Fruit fly (Drosophila melanogaster) whole organism, wandering third instar larva: Measurements from ENCODE around the gene Pi3K68D.
A peak's percentile ranks its signal among the peaks of the same experiment; 100 is the strongest.

Experiments
- Abd-B ChIP-seq: fragments of >200 bp; optimal IDR thresholded peaks from 2 replicates; lab custom pipeline; 2017; ENCODE audit warnings: missing biosample characterization, missing genetic modification characterization
- CG32264 ChIP-seq: fragments of 200-800 bp; sonication (Bioruptor generic); optimal IDR thresholded peaks from 2 replicates; lab custom pipeline; 2016; ENCODE audit warnings: missing biosample characterization, missing genetic modification characterization
- CG9705 ChIP-seq: fragments of 200-800 bp; sonication (Bioruptor generic); optimal IDR thresholded peaks from 2 replicates; lab custom pipeline; 2018; ENCODE audit warnings: missing biosample characterization, mild to moderate bottlenecking, missing genetic modification characterization
- CrebA ChIP-seq: fragments of 200-800 bp; sonication (Bioruptor generic); optimal IDR thresholded peaks from 2 replicates; lab custom pipeline; 2016; ENCODE audit warnings: missing biosample characterization, mild to moderate bottlenecking, missing genetic modification characterization, borderline replicate concordance
- Dif ChIP-seq: fragments of 200-275, 200-300 bp; sonication (Bioruptor generic); optimal IDR thresholded peaks from 2 replicates; lab custom pipeline; 2018; ENCODE audit warnings: missing biosample characterization, missing genetic modification characterization; ENCODE audit not compliant: partially characterized antibody
- HLH106 ChIP-seq: fragments of 200-800 bp; optimal IDR thresholded peaks from 3 replicates; lab custom pipeline; 2019; ENCODE audit warnings: missing biosample characterization, mild to moderate bottlenecking, missing genetic modification characterization, moderate library complexity
- Hnf4 ChIP-seq: fragments of 200-800 bp; sonication (Bioruptor generic); optimal IDR thresholded peaks from 2 replicates; lab custom pipeline; 2016; ENCODE audit warnings: missing biosample characterization, mild to moderate bottlenecking, missing genetic modification characterization
- Hr83 ChIP-seq: fragments of 200-300 bp; sonication (Bioruptor generic); optimal IDR thresholded peaks from 2 replicates; lab custom pipeline; 2016; ENCODE audit warnings: missing biosample characterization, mild to moderate bottlenecking, missing genetic modification characterization, moderate library complexity; ENCODE audit not compliant: poor library complexity, severe bottlenecking
- Jra ChIP-seq: sonication (Bioruptor generic); optimal IDR thresholded peaks from 2 replicates; lab custom pipeline; 2016; ENCODE audit warnings: missing biosample characterization, missing genetic modification characterization
- Mio ChIP-seq: sonication (Bioruptor generic); optimal IDR thresholded peaks from 2 replicates; lab custom pipeline; 2016; ENCODE audit warnings: missing biosample characterization, missing genetic modification characterization
- Myc ChIP-seq: fragments of >200 bp; optimal IDR thresholded peaks from 2 replicates; lab custom pipeline; 2017
- OdsH ChIP-seq: fragments of 200-800 bp; sonication (Bioruptor generic); optimal IDR thresholded peaks from 2 replicates; lab custom pipeline; 2016; ENCODE audit warnings: missing biosample characterization, mild to moderate bottlenecking, missing genetic modification characterization
- Rel ChIP-seq, 2 experiments: fragments of 200-800 bp; sonication (Bioruptor generic) in 1 of 2; optimal IDR thresholded peaks; 2 replicates in 1 of 2; 3 replicates in 1 of 2; lab custom pipeline; 2016 to 2019; ENCODE audit warnings: mild to moderate bottlenecking in 2 of 2, missing biosample characterization in 2 of 2, missing genetic modification characterization in 2 of 2, moderate library complexity in 1 of 2
- Sp1 ChIP-seq: fragments of 200-800 bp; sonication (Bioruptor generic); optimal IDR thresholded peaks from 3 replicates; lab custom pipeline; 2019; ENCODE audit warnings: missing biosample characterization, mild to moderate bottlenecking, missing genetic modification characterization, moderate library complexity
- Vsx2 ChIP-seq: fragments of 200-300, 225-300 bp; sonication (Bioruptor generic); optimal IDR thresholded peaks from 2 replicates; lab custom pipeline; 2018; ENCODE audit warnings: missing biosample characterization, missing genetic modification characterization; ENCODE audit not compliant: partially characterized antibody
- br ChIP-seq: fragments of 200-800 bp; sonication (Bioruptor generic); optimal IDR thresholded peaks from 2 replicates; lab custom pipeline; 2016; ENCODE audit warnings: missing biosample characterization, missing genetic modification characterization
- brk ChIP-seq: fragments of 200-800 bp; sonication (Bioruptor generic); optimal IDR thresholded peaks from 2 replicates; lab custom pipeline; 2016; ENCODE audit warnings: missing biosample characterization, mild to moderate bottlenecking, missing genetic modification characterization
- dl ChIP-seq, 2 experiments: fragments of 175-275, 200-275 bp in 1 of 2; fragments of 200-275 bp in 1 of 2; sonication (Bioruptor generic); optimal IDR thresholded peaks; lab custom pipeline; 2018; ENCODE audit warnings: mild to moderate bottlenecking in 2 of 2, missing biosample characterization in 2 of 2, missing genetic modification characterization in 2 of 2, moderate library complexity in 2 of 2; ENCODE audit not compliant: partially characterized antibody in 2 of 2, insufficient read depth in 1 of 2
- ey ChIP-seq: fragments of 200-800 bp; sonication (Bioruptor generic); optimal IDR thresholded peaks from 2 replicates; lab custom pipeline; 2016; ENCODE audit warnings: missing biosample characterization, missing genetic modification characterization
- foxo ChIP-seq, 2 experiments: fragments of 200-800 bp; sonication (Bioruptor generic); optimal IDR thresholded peaks; 2 replicates in 1 of 2; 3 replicates in 1 of 2; lab custom pipeline; 2016 to 2017; ENCODE audit warnings: missing biosample characterization in 2 of 2, missing genetic modification characterization in 2 of 2
- h ChIP-seq: fragments of 200-800 bp; sonication (Bioruptor generic); optimal IDR thresholded peaks from 3 replicates; lab custom pipeline; 2016; ENCODE audit warnings: missing biosample characterization, mild to moderate bottlenecking, missing genetic modification characterization
- jim ChIP-seq: fragments of 175-275, 200-325 bp; sonication (Bioruptor generic); optimal IDR thresholded peaks from 2 replicates; lab custom pipeline; 2016; ENCODE audit warnings: missing biosample characterization, mild to moderate bottlenecking, missing genetic modification characterization
- psq ChIP-seq: fragments of 200-800 bp; sonication (Bioruptor generic); optimal IDR thresholded peaks from 3 replicates; lab custom pipeline; 2017; ENCODE audit warnings: missing biosample characterization, mild to moderate bottlenecking, missing genetic modification characterization, moderate library complexity
- rgr ChIP-seq: fragments of 200-800 bp; sonication (Bioruptor generic); optimal IDR thresholded peaks from 3 replicates; lab custom pipeline; 2016; ENCODE audit warnings: missing biosample characterization, mild to moderate bottlenecking, missing genetic modification characterization
- sv ChIP-seq: fragments of 200-800 bp; sonication (Bioruptor generic); optimal IDR thresholded peaks from 3 replicates; lab custom pipeline; 2016; ENCODE audit warnings: missing biosample characterization, missing genetic modification characterization
- tai ChIP-seq: sonication (Bioruptor generic); optimal IDR thresholded peaks from 2 replicates; lab custom pipeline; 2016; ENCODE audit warnings: missing biosample characterization, missing genetic modification characterization
- usp ChIP-seq: fragments of >200 bp; optimal IDR thresholded peaks from 2 replicates; lab custom pipeline; 2017; ENCODE audit warnings: missing biosample characterization, missing genetic modification characterization
- woc ChIP-seq: sonication (Bioruptor generic); optimal IDR thresholded peaks from 2 replicates; lab custom pipeline; 2016; ENCODE audit warnings: missing biosample characterization, mild to moderate bottlenecking, missing genetic modification characterization

Gene Pi3K68D

dm6 chr3L:11789773-11790172 lies at the start of gene Pi3K68D:
Gene Pi3K68D, minus strand, starts transcription at chr3L:11790013.
- TF ChIP-seq Mio (GFP tag; lab: Kevin White, UChicago) (no peak), CG9705 (GFP tag; lab: Kevin White, UChicago) (peak; percentile 23), sv (GFP tag; lab: Kevin White, UChicago) (no peak), Hr83 (GFP tag; lab: Kevin White, UChicago) (peak; percentile 28), Abd-B (no peak), Hnf4 (GFP tag; lab: Kevin White, UChicago) (no peak), Jra (no peak), CrebA (GFP tag; lab: Kevin White, UChicago) (no peak), psq (peak; percentile 95), brk (GFP tag; lab: Kevin White, UChicago) (no peak), OdsH (GFP tag; lab: Kevin White, UChicago) (peak; percentile 11), ey (GFP tag; lab: Kevin White, UChicago) (peak; percentile 4), CG32264 (GFP tag; lab: Kevin White, UChicago) (peak; percentile 19), Vsx2 (no peak), Myc (lab: Kevin White, UChicago) (peak; percentile 14), Sp1 (GFP tag; lab: Kevin White, UChicago) (no peak)

- TF ChIP-seq Rel (GFP tag; optimal IDR thresholded peaks at IDR 0.05; lab: Kevin White, UChicago) (no peak), Rel (tag; optimal IDR thresholded peaks at IDR 0.05; lab: Kevin White, UChicago) (peak; percentile 100), CG9705 (GFP tag; lab: Kevin White, UChicago) (no peak), CG32264 (GFP tag; lab: Kevin White, UChicago) (no peak), Hnf4 (GFP tag; lab: Kevin White, UChicago) (no peak), brk (GFP tag; lab: Kevin White, UChicago) (peak; percentile 3)
- TF ChIP-seq, all 38 proteins: peak for 2
These were observed 46.8 kb upstream of the Pi3K68D start, which contains the start of gene CG43064 for dm6 chr3L:11836575-11837077. Gene CG43064, minus strand, starts transcription at chr3L:11836721.

dm6 chr3L:11833296-11833717 lies 43.5 kb upstream of the Pi3K68D start, which contains the start of gene CycA:
Gene CycA, minus strand, starts transcription at chr3L:11833578.
- TF ChIP-seq Vsx2 (peak; percentile 22), rgr (GFP tag; lab: Kevin White, UChicago) (peak; percentile 22), foxo (GFP tag; optimal IDR thresholded peaks at IDR 0.05; lab: Kevin White, UChicago) (peak in 1 of 2 experiments; percentile 11), Dif (GFP tag; lab: Kevin White, UChicago) (peak; percentile 46), h (peak; percentile 6), dl (GFP tag; optimal IDR thresholded peaks at IDR 0.05; lab: Kevin White, UChicago; ENCODE audit: insufficient read depth in 1 of 2, partially characterized antibody in 2 of 2) (no peak), br (GFP tag; lab: Kevin White, UChicago) (no peak), CG9705 (GFP tag; lab: Kevin White, UChicago) (no peak), Rel (GFP tag; optimal IDR thresholded peaks at IDR 0.05; lab: Kevin White, UChicago) (no peak), Rel (tag; optimal IDR thresholded peaks at IDR 0.05; lab: Kevin White, UChicago) (peak; percentile 57), tai (GFP tag; lab: Kevin White, UChicago) (no peak), ey (GFP tag; lab: Kevin White, UChicago) (peak; percentile 6), woc (GFP tag; lab: Kevin White, UChicago) (no peak), Myc (lab: Kevin White, UChicago) (no peak), psq (no peak)

DNA sequence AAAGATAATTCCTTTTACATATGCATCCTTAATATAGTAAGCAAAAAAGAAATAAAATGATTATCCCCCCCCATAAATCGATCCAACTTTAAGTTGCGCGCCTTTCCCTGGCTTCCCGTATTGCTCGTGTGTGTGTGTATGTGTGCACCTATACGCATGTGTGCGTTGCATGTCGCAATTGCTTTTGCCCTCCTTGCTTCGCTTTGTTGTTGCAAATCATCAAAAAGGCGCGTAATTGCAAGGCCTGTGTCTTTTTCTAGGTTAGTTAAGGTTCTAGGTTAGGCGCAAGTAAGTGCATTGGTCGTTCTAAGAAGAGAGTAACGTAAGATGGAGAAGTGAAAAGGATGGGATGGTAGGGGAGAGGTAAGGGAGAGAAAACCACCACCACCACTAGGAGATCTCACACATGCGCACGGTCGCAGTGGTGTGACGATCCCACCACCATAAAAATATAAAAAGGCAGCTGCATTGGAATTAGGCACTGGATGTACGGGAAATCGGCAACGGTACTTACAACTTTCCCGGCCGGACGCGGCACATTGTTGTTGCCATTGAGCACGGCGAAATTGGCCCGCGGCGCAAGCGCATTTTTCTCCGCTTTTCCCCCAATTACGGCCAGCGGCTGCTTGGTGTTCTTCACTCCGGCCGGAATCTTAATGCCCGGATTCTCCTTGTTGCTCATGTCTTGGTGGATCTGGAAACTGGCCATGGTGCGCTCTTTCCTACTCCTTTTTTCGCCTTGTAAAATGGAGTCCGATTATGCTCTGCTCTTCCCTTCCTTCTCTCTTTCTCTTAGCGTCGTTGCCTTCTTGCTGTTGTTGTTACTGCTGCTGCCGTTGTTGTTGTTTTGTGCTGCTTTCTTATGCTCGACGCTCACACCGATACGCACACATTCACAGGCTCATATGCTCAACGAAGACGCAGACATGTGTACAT lies 42.8 kb upstream of the Pi3K68D start:
- no peak for TF ChIP-seq Mio (GFP tag; lab: Kevin White, UChicago)
- no peak for TF ChIP-seq psq
- TF ChIP-seq jim (GFP tag; lab: Kevin White, UChicago) = no peak
- TF ChIP-seq usp (GFP tag; lab: Kevin White, UChicago) = no peak
- TF ChIP-seq dl (GFP tag; optimal IDR thresholded peaks at IDR 0.05; lab: Kevin White, UChicago; ENCODE audit: insufficient read depth in 1 of 2, partially characterized antibody in 2 of 2) = no peak
- TF ChIP-seq HLH106 = no peak
- TF ChIP-seq brk (GFP tag; lab: Kevin White, UChicago) = no peak
- no peak for TF ChIP-seq ey (GFP tag; lab: Kevin White, UChicago)
